Worm (Caenorhabditis elegans) whole organism, L3 larva: Measurements from ENCODE around the gene ZK1073.2.
A peak's percentile ranks its signal among the peaks of the same experiment; 100 is the strongest.

ENCODE experiments used
- R02D3.7 ChIP-seq: fragments of 150-350 bp; optimal IDR thresholded peaks from 2 replicates; lab custom pipeline; 2014; ENCODE audit warnings: missing biosample characterization, missing genetic modification characterization
- ZK546.5 ChIP-seq: sonication (generic microtip); optimal IDR thresholded peaks from 2 replicates; lab custom pipeline; 2017; ENCODE audit warnings: missing biosample characterization, missing genetic modification characterization
- aly-2 ChIP-seq: fragments of 150-350 bp; optimal IDR thresholded peaks from 2 replicates; lab custom pipeline; 2014; ENCODE audit warnings: missing biosample characterization, missing genetic modification characterization
- ama-1 ChIP-seq: fragments of 150-350 bp; optimal IDR thresholded peaks from 2 replicates; lab custom pipeline; 2018
- ceh-16 ChIP-seq: sonication (generic microtip); optimal IDR thresholded peaks from 2 replicates; lab custom pipeline; 2017; ENCODE audit warnings: missing biosample characterization, missing genetic modification characterization
- ceh-82 ChIP-seq: fragments of 150-350 bp; optimal IDR thresholded peaks from 2 replicates; lab custom pipeline; 2014; ENCODE audit warnings: missing biosample characterization, missing genetic modification characterization
- ceh-9 ChIP-seq: sonication (generic microtip); optimal IDR thresholded peaks from 2 replicates; lab custom pipeline; 2018; ENCODE audit warnings: missing biosample characterization, missing genetic modification characterization
- daf-12 ChIP-seq: fragments of 150-350 bp; optimal IDR thresholded peaks from 2 replicates; lab custom pipeline; 2014; ENCODE audit warnings: missing biosample characterization, missing genetic modification reagents, missing genetic modification characterization
- egl-27 ChIP-seq: sonication (generic microtip); optimal IDR thresholded peaks from 4 replicates; lab custom pipeline; 2017; ENCODE audit warnings: missing biosample characterization, missing genetic modification reagents, missing genetic modification characterization
- egl-5 ChIP-seq: fragments of 150-350 bp; optimal IDR thresholded peaks from 2 replicates; lab custom pipeline; 2017; ENCODE audit warnings: missing biosample characterization, missing genetic modification reagents, missing genetic modification characterization, inconsistent platforms
- elt-1 ChIP-seq: fragments of 150-350 bp; optimal IDR thresholded peaks from 2 replicates; lab custom pipeline; 2014; ENCODE audit warnings: missing biosample characterization, missing genetic modification characterization
- elt-2 ChIP-seq: sonication (generic microtip); optimal IDR thresholded peaks from 2 replicates; lab custom pipeline; 2016; ENCODE audit warnings: missing genetic modification reagents, mild to moderate bottlenecking, missing genetic modification characterization, missing compliant biosample characterization
- elt-3 ChIP-seq, 3 experiments: fragments of 150-350 bp in 1 of 3; sonication (generic microtip) in 2 of 3; optimal IDR thresholded peaks; 2 replicates in 2 of 3; 4 replicates in 1 of 3; lab custom pipeline; 2014 to 2017; ENCODE audit warnings: missing biosample characterization in 3 of 3, missing genetic modification characterization in 3 of 3
- eor-1 ChIP-seq, 2 experiments: fragments of 150-350 bp; optimal IDR thresholded peaks; 2 replicates each; lab custom pipeline; 2014 to 2018; ENCODE audit warnings: missing biosample characterization in 2 of 2, missing genetic modification characterization in 2 of 2
- fkh-10 ChIP-seq: sonication (generic microtip); optimal IDR thresholded peaks from 2 replicates; lab custom pipeline; 2017; ENCODE audit warnings: missing biosample characterization, missing genetic modification reagents, missing genetic modification characterization
- fkh-2 ChIP-seq: fragments of 150-350 bp; optimal IDR thresholded peaks from 2 replicates; lab custom pipeline; 2014; ENCODE audit warnings: missing biosample characterization, missing genetic modification reagents, missing genetic modification characterization
- fos-1 ChIP-seq: fragments of 150-350 bp; optimal IDR thresholded peaks from 2 replicates; lab custom pipeline; 2014; ENCODE audit warnings: missing biosample characterization, missing genetic modification characterization
- jun-1 ChIP-seq: fragments of 150-350 bp; optimal IDR thresholded peaks from 2 replicates; lab custom pipeline; 2014; ENCODE audit warnings: missing biosample characterization, missing genetic modification reagents, missing genetic modification characterization
- lin-15B ChIP-seq: fragments of 150-350 bp; optimal IDR thresholded peaks from 2 replicates; lab custom pipeline; 2014; ENCODE audit warnings: missing biosample characterization, missing genetic modification characterization
- lin-39 ChIP-seq: fragments of 150-350 bp; optimal IDR thresholded peaks from 2 replicates; lab custom pipeline; 2018; ENCODE audit warnings: missing biosample characterization, missing genetic modification reagents, missing genetic modification characterization
- lsy-12 ChIP-seq: sonication (generic microtip); optimal IDR thresholded peaks from 2 replicates; lab custom pipeline; 2016; ENCODE audit warnings: mild to moderate bottlenecking, missing genetic modification characterization, missing compliant biosample characterization
- mdl-1 ChIP-seq: fragments of 150-350 bp; optimal IDR thresholded peaks from 2 replicates; lab custom pipeline; 2014; ENCODE audit warnings: missing biosample characterization, missing genetic modification characterization
- mml-1 ChIP-seq: fragments of 150-350 bp; sonication (generic microtip); optimal IDR thresholded peaks from 3 replicates; lab custom pipeline; 2014; ENCODE audit warnings: missing biosample characterization, missing genetic modification characterization
- nfya-1 ChIP-seq: sonication (generic microtip); optimal IDR thresholded peaks from 2 replicates; lab custom pipeline; 2017; ENCODE audit warnings: missing genetic modification characterization, mild to moderate bottlenecking, missing compliant biosample characterization, antibody characterized with exemption, moderate library complexity; ENCODE audit not compliant: insufficient read depth
- nhr-11 ChIP-seq: fragments of 150-350 bp; optimal IDR thresholded peaks from 2 replicates; lab custom pipeline; 2014; ENCODE audit warnings: missing biosample characterization, missing genetic modification characterization
- nhr-12 ChIP-seq: fragments of 150-350 bp; optimal IDR thresholded peaks from 2 replicates; lab custom pipeline; 2014; ENCODE audit warnings: missing biosample characterization, missing genetic modification characterization
- nhr-23 ChIP-seq: fragments of 150-350 bp; optimal IDR thresholded peaks from 2 replicates; lab custom pipeline; 2014; ENCODE audit warnings: missing biosample characterization, missing genetic modification reagents, missing genetic modification characterization
- nhr-25 ChIP-seq: sonication (generic microtip); optimal IDR thresholded peaks from 2 replicates; lab custom pipeline; 2017; ENCODE audit warnings: missing biosample characterization, missing genetic modification characterization
- nhr-67 ChIP-seq: fragments of 150-350 bp; optimal IDR thresholded peaks from 2 replicates; lab custom pipeline; 2014; ENCODE audit warnings: missing biosample characterization, missing genetic modification characterization
- nhr-76 ChIP-seq: fragments of 150-350 bp; sonication (generic microtip); optimal IDR thresholded peaks from 5 replicates; lab custom pipeline; 2014; ENCODE audit warnings: missing biosample characterization, missing genetic modification characterization
- nhr-77 ChIP-seq: fragments of 150-350 bp; optimal IDR thresholded peaks from 2 replicates; lab custom pipeline; 2014; ENCODE audit warnings: missing biosample characterization, missing genetic modification characterization
- pha-4 ChIP-seq: fragments of 150-350 bp; optimal IDR thresholded peaks from 2 replicates; lab custom pipeline; 2014; ENCODE audit warnings: missing biosample characterization, missing genetic modification reagents, missing genetic modification characterization
- sea-2 ChIP-seq: fragments of 150-350 bp; sonication (generic microtip); optimal IDR thresholded peaks from 4 replicates; lab custom pipeline; 2014; ENCODE audit warnings: missing biosample characterization, missing genetic modification reagents, missing genetic modification characterization
- skn-1 ChIP-seq: fragments of 150-350 bp; optimal IDR thresholded peaks from 2 replicates; lab custom pipeline; 2014; ENCODE audit warnings: missing biosample characterization, missing genetic modification characterization
- tbx-2 ChIP-seq: sonication (generic microtip); optimal IDR thresholded peaks from 2 replicates; lab custom pipeline; 2016; ENCODE audit warnings: mild to moderate bottlenecking, missing genetic modification characterization, missing compliant biosample characterization
- unc-39 ChIP-seq: sonication (generic microtip); optimal IDR thresholded peaks from 4 replicates; lab custom pipeline; 2017; ENCODE audit warnings: missing biosample characterization, missing genetic modification characterization
- unc-62 ChIP-seq: fragments of 150-350 bp; sonication (generic microtip); optimal IDR thresholded peaks from 4 replicates; lab custom pipeline; 2014; ENCODE audit warnings: missing biosample characterization, missing genetic modification reagents, missing genetic modification characterization
- zag-1 ChIP-seq: fragments of 150-350 bp; optimal IDR thresholded peaks from 2 replicates; lab custom pipeline; 2014; ENCODE audit warnings: missing biosample characterization, missing genetic modification characterization
- ztf-11 ChIP-seq: fragments of 150-350 bp; optimal IDR thresholded peaks from 2 replicates; lab custom pipeline; 2014; ENCODE audit warnings: missing biosample characterization, missing genetic modification characterization
- ztf-4 ChIP-seq: fragments of 150-350 bp; optimal IDR thresholded peaks from 2 replicates; lab custom pipeline; 2014; ENCODE audit warnings: missing biosample characterization, missing genetic modification characterization

ZK1073.2 gene

DNA sequence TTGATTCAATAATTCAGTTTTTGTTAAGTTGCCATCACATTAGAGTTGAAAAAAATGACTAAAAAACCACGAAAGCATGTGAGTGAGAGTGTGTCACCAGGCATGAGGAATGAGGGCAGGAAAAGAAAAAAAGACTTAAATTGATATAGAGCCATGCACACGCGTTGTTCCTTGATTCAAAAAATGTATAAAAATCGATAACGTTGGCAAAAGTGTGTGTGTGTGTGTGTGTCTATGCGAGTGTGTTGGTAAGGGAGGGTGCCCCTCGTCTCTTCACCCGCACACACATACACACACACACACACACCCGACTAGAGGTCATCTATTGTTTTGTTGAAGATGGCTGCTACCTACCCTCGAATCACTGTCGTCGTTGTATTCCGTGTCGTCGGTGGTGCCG lies 40.4 kb downstream of the ZK1073.2 start (continued):
- TF ChIP-seq zag-1 (no peak), pha-4 (tag; lab: Kevin White, UChicago) (peak; percentile 22), ZK546.5 (tag; lab: Kevin White, UChicago) (no peak)
- TF ChIP-seq, all 47 proteins: peak for 5

DNA sequence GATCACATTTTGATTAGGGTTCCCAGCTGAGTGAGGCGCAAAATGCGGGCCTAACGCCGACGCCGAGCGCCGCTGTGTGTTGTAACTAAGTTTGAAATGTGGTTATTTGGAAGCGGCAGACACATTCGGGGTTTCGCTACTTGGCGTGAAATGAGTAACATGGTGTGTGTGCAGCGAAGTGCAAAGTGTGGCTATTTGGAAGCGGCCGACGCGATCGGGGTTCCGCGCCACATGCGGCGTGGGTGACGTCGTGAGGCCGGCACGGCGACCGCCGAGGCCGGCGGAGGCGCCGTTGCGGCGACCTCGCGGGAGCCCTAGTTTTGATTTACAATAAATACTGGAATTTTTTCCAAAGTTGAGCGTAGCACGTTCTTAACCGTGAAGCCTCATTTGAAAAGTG lies 41.1 kb downstream of the ZK1073.2 start:
- TF ChIP-seq nhr-23, result no peak
- no peak for TF ChIP-seq eor-1 (tag; optimal IDR thresholded peaks at IDR 0.05; lab: Kevin White, UChicago)
- TF ChIP-seq nhr-12 (tag; lab: Kevin White, UChicago), result no peak
- no peak for TF ChIP-seq egl-5
- no peak for TF ChIP-seq unc-39 (tag; lab: Kevin White, UChicago)
- no peak for TF ChIP-seq unc-62
- no peak for TF ChIP-seq mml-1 (tag; lab: Kevin White, UChicago)
- no peak for TF ChIP-seq ztf-4 (tag; lab: Kevin White, UChicago)
- TF ChIP-seq ceh-82 (tag; lab: Kevin White, UChicago), result no peak
- TF ChIP-seq lsy-12 (tag; lab: Kevin White, UChicago), result no peak
- no peak for TF ChIP-seq elt-3 (tag; optimal IDR thresholded peaks at IDR 0.05; lab: Kevin White, UChicago)
- no peak for TF ChIP-seq lin-39
- no peak for TF ChIP-seq nhr-25 (tag; lab: Kevin White, UChicago)
- TF ChIP-seq ceh-9 (tag; lab: Kevin White, UChicago), result no peak
- TF ChIP-seq ztf-11 (tag; lab: Kevin White, UChicago), result no peak
- no peak for TF ChIP-seq nhr-67 (tag; lab: Kevin White, UChicago)
- TF ChIP-seq nhr-76 (tag; lab: Kevin White, UChicago), result no peak

DNA sequence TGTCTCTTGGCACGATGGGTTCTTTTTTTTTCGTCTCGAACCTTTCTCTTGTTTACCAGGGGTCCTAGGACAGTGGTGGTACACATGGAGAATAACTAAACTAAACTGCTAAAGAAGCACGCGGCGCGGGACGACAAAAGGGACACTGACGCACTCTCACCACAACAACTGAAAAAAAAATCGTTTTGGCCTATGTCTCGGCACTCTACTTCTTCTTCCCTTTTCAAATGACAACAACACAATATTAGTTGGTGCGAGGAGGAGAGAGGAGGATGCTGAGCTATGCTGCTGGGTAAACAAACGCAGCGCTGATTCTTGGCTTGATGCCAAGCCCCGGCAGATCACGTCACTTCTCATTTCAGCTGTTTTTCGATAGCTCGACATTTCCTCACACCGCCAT lies 41.7 kb downstream of the ZK1073.2 start:
- TF ChIP-seq nhr-67 (tag; lab: Kevin White, UChicago) (no peak), egl-27 (tag; lab: Kevin White, UChicago) (no peak), nhr-77 (no peak), aly-2 (no peak), fkh-10 (GFP tag; lab: Kevin White, UChicago) (peak; percentile 37), unc-39 (tag; lab: Kevin White, UChicago) (no peak), ztf-4 (tag; lab: Kevin White, UChicago) (no peak), egl-5 (peak; percentile 45), daf-12 (tag; lab: Kevin White, UChicago) (no peak), lin-39 (peak; percentile 39), fkh-2 (tag; lab: Kevin White, UChicago) (no peak), pha-4 (tag; lab: Kevin White, UChicago) (peak; percentile 81), nhr-76 (tag; lab: Kevin White, UChicago) (no peak), elt-1 (tag; lab: Kevin White, UChicago) (no peak)
- TF ChIP-seq, all 47 proteins: peak for 4

DNA sequence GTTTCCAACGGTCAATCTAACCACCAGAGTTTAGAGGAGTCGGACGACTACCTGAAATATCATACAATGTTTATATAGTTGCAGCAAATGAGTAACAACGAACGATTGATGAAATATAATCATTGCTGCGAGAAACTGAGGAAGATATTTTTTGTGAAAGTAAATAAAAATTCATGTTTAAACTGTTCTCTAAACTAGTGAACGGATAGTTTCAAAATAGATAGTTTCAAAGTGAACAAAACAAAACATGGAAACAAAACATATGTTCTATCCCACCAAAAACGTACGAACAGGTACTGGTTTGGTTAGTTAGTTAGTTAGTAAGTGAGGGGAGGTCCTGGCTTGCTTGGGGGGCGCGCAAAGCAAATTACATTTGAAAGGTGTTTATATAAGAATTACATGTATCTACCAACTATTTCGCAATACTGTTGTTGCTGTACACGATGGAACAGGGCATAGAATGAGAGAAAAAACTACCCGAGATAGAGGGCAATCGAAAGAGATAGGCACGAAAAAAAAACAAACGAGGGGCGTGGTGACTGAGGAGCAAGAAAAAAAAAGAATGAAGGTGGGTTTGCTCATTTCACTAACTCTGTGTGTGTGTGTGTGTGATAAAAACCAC lies 43.6 kb downstream of the ZK1073.2 start, which contains the start of gene F09C8.2:
Gene F09C8.2 (minus strand): TSS at position 51 of the 622 bp plus-strand sequence.
- TF ChIP-seq nhr-67 (tag; lab: Kevin White, UChicago), result no peak
- TF ChIP-seq nfya-1 (tag; lab: Kevin White, UChicago), result no peak
- peak; percentile 48 for TF ChIP-seq pha-4 (tag; lab: Kevin White, UChicago)

DNA sequence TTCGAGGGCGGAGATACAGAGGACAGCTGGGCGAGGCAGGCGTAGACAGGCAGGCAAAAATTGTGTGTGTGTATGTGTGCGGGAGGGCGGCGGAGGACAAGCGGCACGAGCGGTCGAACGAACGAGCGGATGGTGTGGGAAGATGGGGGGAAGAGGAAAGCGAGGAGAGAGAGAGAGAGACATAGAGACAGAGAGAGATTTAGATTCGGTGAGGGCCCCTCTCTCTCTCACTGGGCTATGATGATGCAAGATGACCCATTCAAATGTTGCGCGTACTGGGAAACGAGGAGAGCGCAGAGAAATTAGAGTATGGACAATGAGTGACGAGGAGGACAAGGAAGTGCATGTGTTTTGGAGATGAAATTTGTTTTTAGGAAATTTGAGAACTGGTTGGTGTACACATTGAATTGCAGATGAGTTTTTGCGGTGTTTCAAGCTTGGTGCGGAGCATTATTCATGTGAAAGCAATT lies 44.3 kb downstream of the ZK1073.2 start:
- TF ChIP-seq nhr-11 (tag; lab: Kevin White, UChicago) (peak; percentile 58), ceh-82 (tag; lab: Kevin White, UChicago) (peak; percentile 10), lin-39 (peak; percentile 93), tbx-2 (tag; lab: Kevin White, UChicago) (peak; percentile 90), unc-62 (peak; percentile 85), mdl-1 (tag; lab: Kevin White, UChicago) (peak; percentile 69), ztf-4 (tag; lab: Kevin White, UChicago) (peak; percentile 31), nhr-12 (tag; lab: Kevin White, UChicago) (no peak), elt-1 (tag; lab: Kevin White, UChicago) (peak; percentile 56), lsy-12 (tag; lab: Kevin White, UChicago) (peak; percentile 14), R02D3.7 (peak; percentile 39), ceh-16 (no peak), sea-2 (GFP tag; lab: Kevin White, UChicago) (no peak), fos-1 (tag; lab: Kevin White, UChicago) (no peak), ama-1 (lab: Kevin White, UChicago) (no peak), aly-2 (no peak), nhr-25 (tag; lab: Kevin White, UChicago) (peak; percentile 83), pha-4 (tag; lab: Kevin White, UChicago) (peak; percentile 36), nhr-67 (tag; lab: Kevin White, UChicago) (no peak), egl-5 (peak; percentile 4), jun-1 (tag; lab: Kevin White, UChicago) (peak; percentile 71), skn-1 (tag; lab: Kevin White, UChicago) (peak; percentile 36), lin-15B (peak; percentile 24), nhr-23 (peak; percentile 94), unc-39 (tag; lab: Kevin White, UChicago) (no peak), nhr-77 (no peak), elt-2 (tag; lab: Kevin White, UChicago) (no peak), nhr-76 (tag; lab: Kevin White, UChicago) (no peak), nfya-1 (tag; lab: Kevin White, UChicago) (peak; percentile 93), ceh-9 (tag; lab: Kevin White, UChicago) (no peak), mml-1 (tag; lab: Kevin White, UChicago) (no peak)
